Fruit fly (Drosophila melanogaster) whole organism, adult: Measurements from ENCODE around the gene robl37BC.

Experiments used
- CG11617 ChIP-seq: fragments of 200-800 bp; sonication (Bioruptor generic); optimal IDR thresholded peaks from 2 replicates; lab custom pipeline; 2017; ENCODE audit warnings: mild to moderate bottlenecking, missing biosample characterization, missing genetic modification reagents, missing genetic modification characterization
- CG12768 ChIP-seq: fragments of 200-800 bp; sonication (Bioruptor generic); optimal IDR thresholded peaks from 2 replicates; lab custom pipeline; 2017; ENCODE audit warnings: missing biosample characterization, missing genetic modification characterization, mild to moderate bottlenecking, moderate library complexity, missing genetic modification reagents
- CG14711 ChIP-seq: fragments of 200-800 bp; sonication (Bioruptor generic); optimal IDR thresholded peaks from 2 replicates; lab custom pipeline; 2018; ENCODE audit warnings: missing biosample characterization, mild to moderate bottlenecking, missing genetic modification characterization, moderate library complexity
- CG1620 ChIP-seq: fragments of 200-800 bp; sonication (Bioruptor generic); optimal IDR thresholded peaks from 2 replicates; lab custom pipeline; 2016; ENCODE audit warnings: missing biosample characterization, missing genetic modification characterization
- CG33017 ChIP-seq: fragments of 200-800 bp; sonication (Bioruptor generic); optimal IDR thresholded peaks from 2 replicates; lab custom pipeline; 2018; ENCODE audit warnings: missing biosample characterization, mild to moderate bottlenecking, missing genetic modification characterization, moderate library complexity
- CG5204 ChIP-seq: fragments of 200-800 bp; sonication (Bioruptor generic); optimal IDR thresholded peaks from 2 replicates; lab custom pipeline; 2016; ENCODE audit warnings: missing biosample characterization, missing genetic modification characterization
- CG7045 ChIP-seq: fragments of 200-800 bp; sonication (Bioruptor generic); optimal IDR thresholded peaks from 2 replicates; lab custom pipeline; 2017; ENCODE audit warnings: missing biosample characterization, mild to moderate bottlenecking, missing genetic modification characterization
- CG7101 ChIP-seq: fragments of 200-800 bp; sonication (Bioruptor generic); optimal IDR thresholded peaks from 2 replicates; lab custom pipeline; 2018; ENCODE audit warnings: missing biosample characterization, mild to moderate bottlenecking, missing genetic modification characterization, moderate library complexity
- Clk ChIP-seq: fragments of 200-800 bp; sonication (Bioruptor generic); optimal IDR thresholded peaks from 2 replicates; lab custom pipeline; 2017; ENCODE audit warnings: missing biosample characterization, missing genetic modification characterization
- Crg-1 ChIP-seq: fragments of 200-800 bp; sonication (Bioruptor generic); optimal IDR thresholded peaks from 2 replicates; lab custom pipeline; 2016; ENCODE audit warnings: missing biosample characterization, missing genetic modification characterization
- Hr96 ChIP-seq: fragments of 200-800 bp; sonication (Bioruptor generic); optimal IDR thresholded peaks from 2 replicates; lab custom pipeline; 2016; ENCODE audit warnings: missing biosample characterization, missing genetic modification characterization
- Mnt ChIP-seq: fragments of 200-800 bp; sonication (Bioruptor generic); optimal IDR thresholded peaks from 2 replicates; lab custom pipeline; 2016; ENCODE audit warnings: missing biosample characterization, mild to moderate bottlenecking, missing genetic modification characterization
- bab1 ChIP-seq: fragments of 200-800 bp; sonication (Bioruptor generic); optimal IDR thresholded peaks from 3 replicates; lab custom pipeline; 2019; ENCODE audit warnings: missing biosample characterization, mild to moderate bottlenecking, missing genetic modification characterization, moderate library complexity
- cic ChIP-seq: fragments of 200-800 bp; sonication (Bioruptor generic); optimal IDR thresholded peaks from 2 replicates; lab custom pipeline; 2017; ENCODE audit warnings: missing biosample characterization, mild to moderate bottlenecking, missing genetic modification characterization, moderate library complexity
- cnc ChIP-seq, 2 experiments: fragments of >200 bp; optimal IDR thresholded peaks; 2 replicates each; lab custom pipeline; 2017
- kay ChIP-seq: fragments of 200-800 bp; sonication (Bioruptor generic); peaks from one replicate; lab custom pipeline; 2016; ENCODE audit warnings: missing biosample characterization, missing genetic modification characterization, borderline replicate concordance
- ovo ChIP-seq: fragments of 200-800 bp; sonication (Bioruptor generic); optimal IDR thresholded peaks from 2 replicates; lab custom pipeline; 2016; ENCODE audit warnings: missing biosample characterization, missing genetic modification characterization
- pad ChIP-seq: fragments of 200-800 bp; sonication (Bioruptor generic); optimal IDR thresholded peaks from 3 replicates; lab custom pipeline; 2017; ENCODE audit warnings: missing biosample characterization, missing genetic modification characterization, mild to moderate bottlenecking, moderate library complexity, missing genetic modification reagents
- tj ChIP-seq: fragments of 200-800 bp; sonication (Bioruptor generic); optimal IDR thresholded peaks from 3 replicates; lab custom pipeline; 2017; ENCODE audit warnings: missing biosample characterization, mild to moderate bottlenecking, missing genetic modification characterization, moderate library complexity
- toe ChIP-seq: fragments of 200-800 bp; sonication (Bioruptor generic); optimal IDR thresholded peaks from 2 replicates; lab custom pipeline; 2016; ENCODE audit warnings: missing biosample characterization, missing genetic modification characterization

Gene robl37BC

dm6 chr2L:18985201-18986124, 25.2 kb upstream of the robl37BC start:
- TF ChIP-seq CG14711 (peak; percentile 29), tj (GFP tag; lab: Kevin White, UChicago) (peak; percentile 10), CG12768 (peak; percentile 25), pad (GFP tag; lab: Kevin White, UChicago) (no peak), CG11617 (peak; percentile 21), Crg-1 (GFP tag; lab: Kevin White, UChicago) (no peak), Hr96 (GFP tag; lab: Kevin White, UChicago) (peak; percentile 54), CG1620 (no peak), bab1 (GFP tag; lab: Kevin White, UChicago) (peak; percentile 20), Mnt (GFP tag; lab: Kevin White, UChicago) (peak; percentile 6), CG7045 (GFP tag; lab: Kevin White, UChicago) (peak; percentile 53), toe (GFP tag; lab: Kevin White, UChicago) (no peak), CG5204 (GFP tag; lab: Kevin White, UChicago) (no peak), cic (peak; percentile 32), ovo (no peak), Clk (GFP tag; lab: Kevin White, UChicago) (no peak), CG7101 (tag; lab: Kevin White, UChicago) (peak; percentile 56), cnc (optimal IDR thresholded peaks at IDR 0.05; lab: Kevin White, UChicago) (no peak), CG33017 (tag; lab: Kevin White, UChicago) (peak; percentile 66), kay (peak; percentile 91)

- no peak for TF ChIP-seq Clk (GFP tag; lab: Kevin White, UChicago)
- TF ChIP-seq ovo = no peak
- no peak for TF ChIP-seq bab1 (GFP tag; lab: Kevin White, UChicago)
- no peak for TF ChIP-seq Crg-1 (GFP tag; lab: Kevin White, UChicago)
- TF ChIP-seq toe (GFP tag; lab: Kevin White, UChicago) = no peak
- no peak for TF ChIP-seq CG7101 (tag; lab: Kevin White, UChicago)
- TF ChIP-seq cic = no peak
- no peak for TF ChIP-seq CG1620
- TF ChIP-seq tj (GFP tag; lab: Kevin White, UChicago) = no peak
- no peak for TF ChIP-seq CG5204 (GFP tag; lab: Kevin White, UChicago)
- TF ChIP-seq kay = no peak
- TF ChIP-seq CG33017 (tag; lab: Kevin White, UChicago) = no peak
- no peak for TF ChIP-seq CG12768
- TF ChIP-seq CG7045 (GFP tag; lab: Kevin White, UChicago) = no peak
- no peak for TF ChIP-seq Hr96 (GFP tag; lab: Kevin White, UChicago)
- TF ChIP-seq Mnt (GFP tag; lab: Kevin White, UChicago) = no peak
- no peak for TF ChIP-seq CG11617
Observed at dm6 chr2L:18986125-18986498, 24.6 kb upstream of the robl37BC start.

- TF ChIP-seq CG14711 (peak; percentile 92), pad (GFP tag; lab: Kevin White, UChicago) (peak; percentile 26), toe (GFP tag; lab: Kevin White, UChicago) (peak; percentile 48), ovo (peak; percentile 36), tj (GFP tag; lab: Kevin White, UChicago) (peak; percentile 57), CG7045 (GFP tag; lab: Kevin White, UChicago) (peak; percentile 2), Mnt (GFP tag; lab: Kevin White, UChicago) (peak; percentile 22), Clk (GFP tag; lab: Kevin White, UChicago) (no peak), cic (no peak), CG7101 (tag; lab: Kevin White, UChicago) (peak; percentile 74), kay (no peak), CG11617 (peak; percentile 65), CG33017 (tag; lab: Kevin White, UChicago) (peak; percentile 29), CG1620 (peak; percentile 8), bab1 (GFP tag; lab: Kevin White, UChicago) (peak; percentile 29)
Observed at dm6 chr2L:18987078-18987895, 23.4 kb upstream of the robl37BC start, which contains the start of the genes Swip-1 and EMC5. Gene Swip-1 (minus strand): TSS chr2L:18987280. Gene EMC5 (plus strand): TSS chr2L:18987707.

dm6 chr2L:18990133-18990532, 20.5 kb upstream of the robl37BC start, which contains the start of gene CG15170:
Gene CG15170 (minus strand): TSS chr2L:18990233.
- TF ChIP-seq CG12768 (no peak), Clk (GFP tag; lab: Kevin White, UChicago) (no peak), ovo (no peak), cic (no peak)

- TF ChIP-seq Hr96 (GFP tag; lab: Kevin White, UChicago) (no peak), CG12768 (no peak), CG11617 (no peak), cic (no peak), Mnt (GFP tag; lab: Kevin White, UChicago) (no peak), CG1620 (no peak), kay (no peak), CG7101 (tag; lab: Kevin White, UChicago) (no peak), pad (GFP tag; lab: Kevin White, UChicago) (no peak)
Observed at dm6 chr2L:18990720-18991119, 19.9 kb upstream of the robl37BC start, which contains the start of gene CG15169. Gene CG15169 (plus strand): TSS chr2L:18991020.
